ENCODE assay signal across 2 fruit fly cellular contexts in the genomic region with DNA sequence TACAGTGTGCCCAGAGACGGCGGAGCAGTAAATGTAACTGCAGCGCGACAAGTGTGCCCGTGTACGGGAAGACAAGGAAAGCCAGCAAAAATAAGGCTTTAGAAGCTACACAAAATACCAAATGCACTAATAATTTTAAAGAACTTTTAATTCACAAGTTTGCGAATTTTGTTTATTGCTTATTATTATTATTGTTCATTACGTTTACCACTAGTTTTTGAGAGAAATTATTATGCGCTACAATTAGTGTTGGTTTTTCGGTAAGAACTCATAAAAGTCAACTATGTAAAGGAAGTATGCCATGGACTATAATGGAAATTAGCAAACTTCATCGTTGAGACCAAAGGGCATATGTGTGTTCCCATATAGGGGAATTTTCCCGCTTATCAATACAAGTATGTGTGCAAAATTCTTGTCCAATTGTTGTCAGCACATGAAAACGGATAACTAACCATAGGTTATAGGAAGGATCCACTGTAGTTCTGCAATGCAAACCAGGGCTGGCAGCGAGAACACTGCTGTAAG.
A peak's percentile ranks its signal among the peaks of the same experiment; 100 is the strongest.
TF ChIP-seq lines count a peak whose summit lies in the region.

TSS of gene schlank (minus strand) at position 42 of the 525 bp plus-strand sequence.

TF ChIP-seq in whole organism, embryonic, 481 proteins besides CTCF, POLR2A, EP300 and RAD21 (continued from another document and continues in another):
- TF ChIP-seq fd3F (GFP tag; optimal IDR thresholded peaks at IDR 0.05; lab: Kevin White, UChicago) (peak; percentile 22), lmd (GFP tag; IDR thresholded peaks at IDR 0.05; lab: Robert Waterston, UW) (peak; percentile 67), ci (GFP tag; IDR thresholded peaks at IDR 0.05; lab: Robert Waterston, UW) (peak; percentile 81), caup (GFP tag; optimal IDR thresholded peaks at IDR 0.05; lab: Kevin White, UChicago; ENCODE audit: severe bottlenecking) (peak; percentile 20), CG4854 (GFP tag; optimal IDR thresholded peaks at IDR 0.05; lab: Kevin White, UChicago) (no peak), Ptx1 (GFP tag; IDR thresholded peaks at IDR 0.05; lab: Robert Waterston, UW) (peak; percentile 77), stwl (tag; optimal IDR thresholded peaks at IDR 0.05; lab: Kevin White, UChicago) (peak; percentile 32), CG7928 (GFP tag; optimal IDR thresholded peaks at IDR 0.05; lab: Kevin White, UChicago) (peak; percentile 85), E2f1 (GFP tag; IDR thresholded peaks at IDR 0.05; lab: Robert Waterston, UW) (peak; percentile 51; the same call in 1 of the 2 replicates), cg (GFP tag; optimal IDR thresholded peaks at IDR 0.05; lab: Kevin White, UChicago) (no peak), CG12219 (GFP tag; optimal IDR thresholded peaks at IDR 0.05; lab: Kevin White, UChicago) (peak; percentile 40), Adf1 (GFP tag; IDR thresholded peaks at IDR 0.05; lab: Robert Waterston, UW) (no peak), scrt (GFP tag; optimal IDR thresholded peaks at IDR 0.05; lab: Kevin White, UChicago) (no peak), bbx (GFP tag; IDR thresholded peaks at IDR 0.05; lab: Robert Waterston, UW; ENCODE audit: partially characterized antibody) (no peak), CG32772 (GFP tag; IDR thresholded peaks at IDR 0.05; lab: Robert Waterston, UW) (peak; percentile 50; the same call in 1 of the 2 replicates), CG3281 (GFP tag; optimal IDR thresholded peaks at IDR 0.05; lab: Kevin White, UChicago) (no peak), Fer1 (GFP tag; optimal IDR thresholded peaks at IDR 0.05; lab: Kevin White, UChicago) (peak; percentile 10), ind (GFP tag; optimal IDR thresholded peaks at IDR 0.05; lab: Kevin White, UChicago) (peak; percentile 73), Dp (GFP tag; optimal IDR thresholded peaks at IDR 0.05; lab: Kevin White, UChicago) (peak; percentile 30), jumu (GFP tag; optimal IDR thresholded peaks at IDR 0.05; lab: Kevin White, UChicago) (peak; percentile 74), Hand (GFP tag; optimal IDR thresholded peaks at IDR 0.05; lab: Kevin White, UChicago) (no peak), CG10654 (GFP tag; optimal IDR thresholded peaks at IDR 0.05; lab: Kevin White, UChicago) (peak; percentile 40), pnt (GFP tag; optimal IDR thresholded peaks at IDR 0.05; lab: Kevin White, UChicago) (peak; percentile 60), Sin3A (optimal IDR thresholded peaks at IDR 0.05; lab: Kevin White, UChicago) (peak; percentile 37), crc (GFP tag; optimal IDR thresholded peaks at IDR 0.05; lab: Kevin White, UChicago) (no peak), Opbp (GFP tag; IDR thresholded peaks at IDR 0.05; lab: Robert Waterston, UW; ENCODE audit: partially characterized antibody) (0 out of 3 replicates have a peak, but pooled peaks have one; percentile 6), vfl (GFP tag; optimal IDR thresholded peaks at IDR 0.05; lab: Kevin White, UChicago) (peak; percentile 51), danr (GFP tag; IDR thresholded peaks at IDR 0.05; lab: Robert Waterston, UW) (no peak), CG15479 (GFP tag; optimal IDR thresholded peaks at IDR 0.05; lab: Kevin White, UChicago) (no peak), wdn (GFP tag; IDR thresholded peaks at IDR 0.05; lab: Robert Waterston, UW) (peak; percentile 56), lola (GFP tag; optimal IDR thresholded peaks at IDR 0.05; lab: Kevin White, UChicago) (peak in 1 of 3 experiments; percentile 37), pan (optimal IDR thresholded peaks at IDR 0.05; lab: Kevin White, UChicago) (no peak), pan (GFP tag; optimal IDR thresholded peaks at IDR 0.05 in 1 of 2, IDR thresholded peaks at IDR 0.05 in 1 of 2) (peak in 1 of 2 experiments; percentile 68), CG13296 (GFP tag; optimal IDR thresholded peaks at IDR 0.05; lab: Kevin White, UChicago) (peak; percentile 31), CG18476 (GFP tag; optimal IDR thresholded peaks at IDR 0.05; lab: Kevin White, UChicago) (peak; percentile 31), dysf (GFP tag; IDR thresholded peaks at IDR 0.05; lab: Robert Waterston, UW) (peak; percentile 74), CG7987 (GFP tag; optimal IDR thresholded peaks at IDR 0.05; lab: Kevin White, UChicago) (no peak), NC2β (GFP tag; optimal IDR thresholded peaks at IDR 0.05; lab: Kevin White, UChicago) (peak; percentile 60), Bdp1 (GFP tag; optimal IDR thresholded peaks at IDR 0.05; lab: Kevin White, UChicago) (peak; percentile 17), CG7357 (GFP tag; IDR thresholded peaks at IDR 0.05; lab: Robert Waterston, UW) (peak; percentile 62; the same call in 2 of the 3 replicates), D (optimal IDR thresholded peaks at IDR 0.05; lab: Kevin White, UChicago) (no peak), D (GFP tag; optimal IDR thresholded peaks at IDR 0.05; lab: Kevin White, UChicago) (no peak), Abd-B (GFP tag; optimal IDR thresholded peaks at IDR 0.05; lab: Kevin White, UChicago) (peak; percentile 41), CG4424 (GFP tag; optimal IDR thresholded peaks at IDR 0.05; lab: Kevin White, UChicago) (peak; percentile 30), CG10321 (GFP tag; IDR thresholded peaks at IDR 0.05; lab: Robert Waterston, UW) (no peak), CG3838 (GFP tag; optimal IDR thresholded peaks at IDR 0.05; lab: Kevin White, UChicago) (no peak), CG13624 (GFP tag; optimal IDR thresholded peaks at IDR 0.05; lab: Kevin White, UChicago) (peak; percentile 54), B-H1 (GFP tag; IDR thresholded peaks at IDR 0.05; lab: Robert Waterston, UW) (peak; percentile 37), CG12942 (GFP tag; optimal IDR thresholded peaks at IDR 0.05; lab: Kevin White, UChicago) (peak; percentile 29), gfzf (GFP tag; optimal IDR thresholded peaks at IDR 0.05; lab: Kevin White, UChicago) (peak; percentile 94), CG14441 (GFP tag; IDR thresholded peaks at IDR 0.05; lab: Robert Waterston, UW) (peak; percentile 71), Dref (GFP tag; IDR thresholded peaks at IDR 0.05; lab: Robert Waterston, UW) (peak; percentile 24; the same call in 1 of the 2 replicates), Fer3 (tag; optimal IDR thresholded peaks at IDR 0.05; lab: Kevin White, UChicago) (peak; percentile 52), Dek (tag; optimal IDR thresholded peaks at IDR 0.05; lab: Kevin White, UChicago) (peak; percentile 35), Usf (GFP tag; optimal IDR thresholded peaks at IDR 0.05; lab: Kevin White, UChicago) (no peak), CG8089 (GFP tag; optimal IDR thresholded peaks at IDR 0.05; lab: Kevin White, UChicago) (peak; percentile 47), Trl (optimal IDR thresholded peaks at IDR 0.05; lab: Kevin White, UChicago) (no peak), Trl (GFP tag; optimal IDR thresholded peaks at IDR 0.05; lab: Kevin White, UChicago) (peak; percentile 51), ase (GFP tag; IDR thresholded peaks at IDR 0.05; lab: Robert Waterston, UW) (peak; percentile 30; the same call in 1 of the 3 replicates), CG5245 (GFP tag; optimal IDR thresholded peaks at IDR 0.05; lab: Kevin White, UChicago) (no peak), croc (GFP tag; conservative IDR thresholded peaks at IDR 0.05; lab: Robert Waterston, UW) (peak; percentile 28; the same call in 1 of the 3 replicates)

TF ChIP-seq in whole organism, prepupa, 60 proteins besides CTCF, POLR2A, EP300 and RAD21 (continued from another document):
- TF ChIP-seq eg (GFP tag; IDR thresholded peaks at IDR 0.05; lab: Robert Waterston, UW) = peak; percentile 81
- no peak for TF ChIP-seq pdm3 (GFP tag; optimal IDR thresholded peaks at IDR 0.05; lab: Kevin White, UChicago)
- TF ChIP-seq CG3919 (GFP tag; optimal IDR thresholded peaks at IDR 0.05; lab: Kevin White, UChicago) = peak; percentile 41
- TF ChIP-seq CG8319 (GFP tag; optimal IDR thresholded peaks at IDR 0.05; lab: Kevin White, UChicago) = peak; percentile 44
- TF ChIP-seq CG6163 (GFP tag; IDR thresholded peaks at IDR 0.05; lab: Robert Waterston, UW) = peak; percentile 68
- no peak for TF ChIP-seq CG1621 (tag; optimal IDR thresholded peaks at IDR 0.05; lab: Kevin White, UChicago)
- peak; percentile 85 for TF ChIP-seq Eip78C (GFP tag; lab: Kevin White, UChicago)
- peak; percentile 42; the same call in 1 of the 2 replicates for TF ChIP-seq Gug (GFP tag; IDR thresholded peaks at IDR 0.05; lab: Robert Waterston, UW)
- peak; percentile 16 for TF ChIP-seq CG11762 (GFP tag; optimal IDR thresholded peaks at IDR 0.05; lab: Kevin White, UChicago; ENCODE audit: insufficient read depth)
- peak; percentile 38 for TF ChIP-seq Ets96B (tag; optimal IDR thresholded peaks at IDR 0.05; lab: Kevin White, UChicago)
